Fruit fly (Drosophila melanogaster) Kc167 (cell line): ENCODE data around the gene CG18744.

Experiments used
- Sin3A ChIP-seq: fragments of >200 bp; optimal IDR thresholded peaks from 2 replicates; lab custom pipeline; 2018; ENCODE audit warnings: missing external identifiers
- ttk ChIP-seq: sonication (Bioruptor generic); optimal IDR thresholded peaks from 2 replicates; lab custom pipeline; 2017; ENCODE audit warnings: missing external identifiers

DNA sequence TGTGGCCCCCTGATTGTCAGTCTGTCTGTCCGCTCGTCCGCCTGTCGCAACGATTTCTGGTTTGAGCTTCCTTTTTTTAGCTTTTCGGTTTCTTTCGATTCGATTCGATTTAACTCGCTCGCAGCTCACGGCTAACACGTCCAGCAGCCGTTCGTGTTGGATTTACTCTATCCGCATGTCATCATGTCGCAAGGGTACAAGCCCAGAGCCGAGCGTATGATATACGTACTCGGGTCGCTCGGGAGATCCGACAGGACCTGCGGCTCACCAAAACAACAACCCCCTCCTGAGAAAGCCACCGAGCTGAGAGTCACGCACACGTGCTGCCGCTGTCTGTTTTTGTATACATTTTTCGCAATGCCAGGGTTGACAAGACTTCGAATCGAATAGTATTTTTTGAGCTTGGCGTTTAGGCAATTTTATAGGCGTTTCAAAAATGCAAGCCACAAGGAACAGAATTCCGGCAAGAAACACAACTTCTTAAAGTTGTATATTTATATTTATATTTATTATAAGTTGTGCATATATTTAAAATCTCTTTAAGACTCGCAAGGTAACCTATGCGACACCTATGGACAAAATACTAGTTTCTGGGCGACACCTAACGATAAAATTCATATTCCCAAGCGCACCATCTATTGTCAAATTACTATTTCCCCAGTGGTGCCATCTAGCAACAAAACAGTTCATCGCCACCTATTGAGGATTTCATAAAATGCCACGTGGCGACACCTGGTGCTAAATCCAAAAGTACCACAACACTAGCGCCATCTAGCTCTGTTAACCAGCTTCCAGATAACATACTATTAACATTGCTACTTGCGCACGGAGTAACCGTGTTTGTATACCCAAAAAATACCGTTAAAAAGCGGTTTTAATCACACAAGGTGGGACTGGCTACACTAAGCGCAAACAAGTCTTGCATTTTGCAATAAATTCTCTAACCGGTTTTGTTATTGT is 11.4 kb upstream of the CG18744 start, which contains the start of the genes CG2993 and sgll:
- no peak for TF ChIP-seq ttk (lab: Kevin White, UChicago)
- no peak for TF ChIP-seq Sin3A (lab: Kevin White, UChicago)
